Fruit fly (Drosophila melanogaster) whole organism, wandering third instar larva: ENCODE data around the gene Usp32.

Experiments used
- Abd-B ChIP-seq: fragments of >200 bp; optimal IDR thresholded peaks from 2 replicates; lab custom pipeline; 2017; ENCODE audit warnings: missing biosample characterization, missing genetic modification characterization
- CG32264 ChIP-seq: fragments of 200-800 bp; sonication (Bioruptor generic); optimal IDR thresholded peaks from 2 replicates; lab custom pipeline; 2016; ENCODE audit warnings: missing biosample characterization, missing genetic modification characterization
- CG9705 ChIP-seq: fragments of 200-800 bp; sonication (Bioruptor generic); optimal IDR thresholded peaks from 2 replicates; lab custom pipeline; 2018; ENCODE audit warnings: missing biosample characterization, mild to moderate bottlenecking, missing genetic modification characterization
- Dfd ChIP-seq: fragments of >200 bp; optimal IDR thresholded peaks from 2 replicates; lab custom pipeline; 2017; ENCODE audit warnings: missing biosample characterization, missing genetic modification characterization
- HLH106 ChIP-seq: fragments of 200-800 bp; optimal IDR thresholded peaks from 3 replicates; lab custom pipeline; 2019; ENCODE audit warnings: missing biosample characterization, mild to moderate bottlenecking, missing genetic modification characterization, moderate library complexity
- Hnf4 ChIP-seq: fragments of 200-800 bp; sonication (Bioruptor generic); optimal IDR thresholded peaks from 2 replicates; lab custom pipeline; 2016; ENCODE audit warnings: missing biosample characterization, mild to moderate bottlenecking, missing genetic modification characterization
- Hr83 ChIP-seq: fragments of 200-300 bp; sonication (Bioruptor generic); optimal IDR thresholded peaks from 2 replicates; lab custom pipeline; 2016; ENCODE audit warnings: missing biosample characterization, mild to moderate bottlenecking, missing genetic modification characterization, moderate library complexity; ENCODE audit not compliant: poor library complexity, severe bottlenecking
- Mio ChIP-seq: sonication (Bioruptor generic); optimal IDR thresholded peaks from 2 replicates; lab custom pipeline; 2016; ENCODE audit warnings: missing biosample characterization, missing genetic modification characterization
- Myc ChIP-seq: fragments of >200 bp; optimal IDR thresholded peaks from 2 replicates; lab custom pipeline; 2017
- N ChIP-seq: fragments of >200 bp; optimal IDR thresholded peaks from 2 replicates; lab custom pipeline; 2018; ENCODE audit warnings: missing biosample characterization, missing external identifiers, missing genetic modification characterization
- OdsH ChIP-seq: fragments of 200-800 bp; sonication (Bioruptor generic); optimal IDR thresholded peaks from 2 replicates; lab custom pipeline; 2016; ENCODE audit warnings: missing biosample characterization, mild to moderate bottlenecking, missing genetic modification characterization
- Rel ChIP-seq, 2 experiments: fragments of 200-800 bp; sonication (Bioruptor generic) in 1 of 2; optimal IDR thresholded peaks; 2 replicates in 1 of 2; 3 replicates in 1 of 2; lab custom pipeline; 2016 to 2019; ENCODE audit warnings: mild to moderate bottlenecking in 2 of 2, missing biosample characterization in 2 of 2, missing genetic modification characterization in 2 of 2, moderate library complexity in 1 of 2
- Sp1 ChIP-seq: fragments of 200-800 bp; sonication (Bioruptor generic); optimal IDR thresholded peaks from 3 replicates; lab custom pipeline; 2019; ENCODE audit warnings: missing biosample characterization, mild to moderate bottlenecking, missing genetic modification characterization, moderate library complexity
- Vsx2 ChIP-seq: fragments of 200-300, 225-300 bp; sonication (Bioruptor generic); optimal IDR thresholded peaks from 2 replicates; lab custom pipeline; 2018; ENCODE audit warnings: missing biosample characterization, missing genetic modification characterization; ENCODE audit not compliant: partially characterized antibody
- br ChIP-seq: fragments of 200-800 bp; sonication (Bioruptor generic); optimal IDR thresholded peaks from 2 replicates; lab custom pipeline; 2016; ENCODE audit warnings: missing biosample characterization, missing genetic modification characterization
- brk ChIP-seq: fragments of 200-800 bp; sonication (Bioruptor generic); optimal IDR thresholded peaks from 2 replicates; lab custom pipeline; 2016; ENCODE audit warnings: missing biosample characterization, mild to moderate bottlenecking, missing genetic modification characterization
- dl ChIP-seq, 2 experiments: fragments of 175-275, 200-275 bp in 1 of 2; fragments of 200-275 bp in 1 of 2; sonication (Bioruptor generic); optimal IDR thresholded peaks; lab custom pipeline; 2018; ENCODE audit warnings: mild to moderate bottlenecking in 2 of 2, missing biosample characterization in 2 of 2, missing genetic modification characterization in 2 of 2, moderate library complexity in 2 of 2; ENCODE audit not compliant: partially characterized antibody in 2 of 2, insufficient read depth in 1 of 2
- dmrt93B ChIP-seq: fragments of 200-800 bp; sonication (Bioruptor generic); optimal IDR thresholded peaks from 2 replicates; lab custom pipeline; 2018; ENCODE audit warnings: missing biosample characterization, mild to moderate bottlenecking, missing genetic modification characterization
- dsf ChIP-seq: sonication (Bioruptor generic); optimal IDR thresholded peaks from 2 replicates; lab custom pipeline; 2016; ENCODE audit warnings: missing biosample characterization, missing genetic modification characterization, borderline replicate concordance
- ey ChIP-seq: fragments of 200-800 bp; sonication (Bioruptor generic); optimal IDR thresholded peaks from 2 replicates; lab custom pipeline; 2016; ENCODE audit warnings: missing biosample characterization, missing genetic modification characterization
- foxo ChIP-seq, 2 experiments: fragments of 200-800 bp; sonication (Bioruptor generic); optimal IDR thresholded peaks; 2 replicates in 1 of 2; 3 replicates in 1 of 2; lab custom pipeline; 2016 to 2017; ENCODE audit warnings: missing biosample characterization in 2 of 2, missing genetic modification characterization in 2 of 2
- fru ChIP-seq: fragments of 200-800 bp; sonication (Bioruptor generic); optimal IDR thresholded peaks from 3 replicates; lab custom pipeline; 2016; ENCODE audit warnings: missing biosample characterization, mild to moderate bottlenecking, missing genetic modification characterization
- h ChIP-seq: fragments of 200-800 bp; sonication (Bioruptor generic); optimal IDR thresholded peaks from 3 replicates; lab custom pipeline; 2016; ENCODE audit warnings: missing biosample characterization, mild to moderate bottlenecking, missing genetic modification characterization
- jim ChIP-seq: fragments of 175-275, 200-325 bp; sonication (Bioruptor generic); optimal IDR thresholded peaks from 2 replicates; lab custom pipeline; 2016; ENCODE audit warnings: missing biosample characterization, mild to moderate bottlenecking, missing genetic modification characterization
- lola ChIP-seq: fragments of >200 bp; optimal IDR thresholded peaks from 2 replicates; lab custom pipeline; 2017; ENCODE audit warnings: missing biosample characterization, missing genetic modification characterization
- pan ChIP-seq: fragments of >200 bp; optimal IDR thresholded peaks from 2 replicates; lab custom pipeline; 2017
- psq ChIP-seq: fragments of 200-800 bp; sonication (Bioruptor generic); optimal IDR thresholded peaks from 3 replicates; lab custom pipeline; 2017; ENCODE audit warnings: missing biosample characterization, mild to moderate bottlenecking, missing genetic modification characterization, moderate library complexity
- rgr ChIP-seq: fragments of 200-800 bp; sonication (Bioruptor generic); optimal IDR thresholded peaks from 3 replicates; lab custom pipeline; 2016; ENCODE audit warnings: missing biosample characterization, mild to moderate bottlenecking, missing genetic modification characterization
- sage ChIP-seq: fragments of 200-800 bp; sonication (Bioruptor generic); optimal IDR thresholded peaks from 2 replicates; lab custom pipeline; 2016; ENCODE audit warnings: missing biosample characterization, mild to moderate bottlenecking, missing genetic modification characterization
- sv ChIP-seq: fragments of 200-800 bp; sonication (Bioruptor generic); optimal IDR thresholded peaks from 3 replicates; lab custom pipeline; 2016; ENCODE audit warnings: missing biosample characterization, missing genetic modification characterization
- tai ChIP-seq: sonication (Bioruptor generic); optimal IDR thresholded peaks from 2 replicates; lab custom pipeline; 2016; ENCODE audit warnings: missing biosample characterization, missing genetic modification characterization
- usp ChIP-seq: fragments of >200 bp; optimal IDR thresholded peaks from 2 replicates; lab custom pipeline; 2017; ENCODE audit warnings: missing biosample characterization, missing genetic modification characterization

Usp32 gene

dm6 chr3L:19867238-19867637 is 3.7 kb upstream of the Usp32 start:
- TF ChIP-seq usp (no peak), N (GFP tag; lab: Kevin White, UChicago) (no peak), Hnf4 (no peak), foxo (GFP tag; optimal IDR thresholded peaks at IDR 0.05; lab: Kevin White, UChicago) (no peak)

dm6 chr3L:19869698-19870097 is 1.2 kb upstream of the Usp32 start:
- TF ChIP-seq Dfd (GFP tag; lab: Kevin White, UChicago) (no peak), ey (peak; percentile 15), h (GFP tag; lab: Kevin White, UChicago) (peak; percentile 52), OdsH (GFP tag; lab: Kevin White, UChicago) (peak; percentile 37), fru (peak; percentile 41), CG32264 (GFP tag; lab: Kevin White, UChicago) (no peak), br (GFP tag; lab: Kevin White, UChicago) (peak; percentile 28), Rel (GFP tag; optimal IDR thresholded peaks at IDR 0.05; lab: Kevin White, UChicago) (no peak), Rel (tag; optimal IDR thresholded peaks at IDR 0.05; lab: Kevin White, UChicago) (peak; percentile 95), foxo (GFP tag; optimal IDR thresholded peaks at IDR 0.05; lab: Kevin White, UChicago) (peak in 1 of 2 experiments; percentile 48), rgr (GFP tag; lab: Kevin White, UChicago) (peak; percentile 36), psq (GFP tag; lab: Kevin White, UChicago) (peak; percentile 19)
- TF ChIP-seq, all 38 proteins: peak for 9

dm6 chr3L:19871667-19871931 is 660 bp downstream of the Usp32 start:
- no peak for TF ChIP-seq HLH106
- TF ChIP-seq dsf (GFP tag; lab: Kevin White, UChicago): no peak
- TF ChIP-seq CG32264 (GFP tag; lab: Kevin White, UChicago): no peak
- no peak for TF ChIP-seq Sp1 (GFP tag; lab: Kevin White, UChicago)
- TF ChIP-seq CG9705: no peak
- TF ChIP-seq Rel (GFP tag; optimal IDR thresholded peaks at IDR 0.05; lab: Kevin White, UChicago): no peak
- TF ChIP-seq Rel (tag; optimal IDR thresholded peaks at IDR 0.05; lab: Kevin White, UChicago): peak; percentile 15
- TF ChIP-seq br (GFP tag; lab: Kevin White, UChicago): no peak
- no peak for TF ChIP-seq dl (GFP tag; optimal IDR thresholded peaks at IDR 0.05; lab: Kevin White, UChicago; ENCODE audit: insufficient read depth in 1 of 2, partially characterized antibody in 2 of 2)

- TF ChIP-seq Hr83 (no peak), jim (no peak), dsf (GFP tag; lab: Kevin White, UChicago) (no peak), Sp1 (GFP tag; lab: Kevin White, UChicago) (peak; percentile 18), tai (GFP tag; lab: Kevin White, UChicago) (no peak), dl (GFP tag; optimal IDR thresholded peaks at IDR 0.05; lab: Kevin White, UChicago; ENCODE audit: insufficient read depth in 1 of 2, partially characterized antibody in 2 of 2) (no peak), fru (no peak), sage (no peak), CG9705 (no peak), psq (GFP tag; lab: Kevin White, UChicago) (peak; percentile 29), br (GFP tag; lab: Kevin White, UChicago) (peak; percentile 33), OdsH (GFP tag; lab: Kevin White, UChicago) (no peak), sv (GFP tag; lab: Kevin White, UChicago) (no peak), dmrt93B (GFP tag; lab: Kevin White, UChicago) (no peak), lola (GFP tag; lab: Kevin White, UChicago) (no peak), brk (GFP tag; lab: Kevin White, UChicago) (no peak), h (GFP tag; lab: Kevin White, UChicago) (peak; percentile 88), ey (no peak), Hnf4 (no peak), Mio (GFP tag; lab: Kevin White, UChicago) (no peak), CG32264 (GFP tag; lab: Kevin White, UChicago) (no peak), Abd-B (GFP tag; lab: Kevin White, UChicago) (no peak), Myc (lab: Kevin White, UChicago) (no peak), pan (no peak), Vsx2 (GFP tag; lab: Kevin White, UChicago) (peak; percentile 94), Rel (GFP tag; optimal IDR thresholded peaks at IDR 0.05; lab: Kevin White, UChicago) (no peak), Rel (tag; optimal IDR thresholded peaks at IDR 0.05; lab: Kevin White, UChicago) (peak; percentile 58)
Measured at dm6 chr3L:19872465-19872883, 1.5 kb downstream of the Usp32 start.
